Worm (Caenorhabditis elegans) whole organism, midembryonic: ENCODE results near the gene ilys-6.

ENCODE experiments used
- T22C8.4 ChIP-seq: fragments of 200-800 bp; sonication (Bioruptor generic); IDR thresholded peaks from 2 replicates; pipeline ENCODE4 v1.3.6; 2022; ENCODE audit warnings: missing genetic modification characterization, missing compliant biosample characterization
- cog-1 ChIP-seq: sonication (generic microtip); optimal IDR thresholded peaks from 2 replicates; lab custom pipeline; 2016; ENCODE audit warnings: missing genetic modification characterization, missing compliant biosample characterization
- flt-1 ChIP-seq: fragments of 200-800 bp; sonication (Bioruptor generic); IDR thresholded peaks from 2 replicates; pipeline ENCODE4 v1.3.6; 2022; ENCODE audit warnings: missing genetic modification characterization, missing compliant biosample characterization
- klf-2 ChIP-seq: fragments of 200-800 bp; sonication (Bioruptor generic); conservative IDR thresholded peaks from 2 replicates; pipeline ENCODE4 v1.3.6; 2022; ENCODE audit warnings: missing genetic modification reagents, missing genetic modification characterization, missing compliant biosample characterization
- med-1 ChIP-seq: sonication (generic microtip); optimal IDR thresholded peaks from 2 replicates; lab custom pipeline; 2017; ENCODE audit warnings: missing genetic modification characterization, mild to moderate bottlenecking, missing compliant biosample characterization, antibody characterized with exemption, missing genetic modification reagents; ENCODE audit not compliant: insufficient read depth
- ref-1 ChIP-seq: fragments of 200-800 bp; sonication (Bioruptor generic); conservative IDR thresholded peaks from 2 replicates; pipeline ENCODE4 v1.3.6; 2022; ENCODE audit warnings: missing genetic modification reagents, missing genetic modification characterization, missing compliant biosample characterization
- tab-1 ChIP-seq: fragments of 200-800 bp; sonication (Bioruptor generic); IDR thresholded peaks from 2 replicates; pipeline ENCODE4 v1.3.6; 2022; ENCODE audit warnings: missing genetic modification characterization, missing compliant biosample characterization
- ztf-23 ChIP-seq: fragments of 200-800 bp; sonication (Bioruptor generic); IDR thresholded peaks from 2 replicates; pipeline ENCODE4 v1.3.6; 2022; ENCODE audit warnings: missing genetic modification reagents, missing genetic modification characterization, missing compliant biosample characterization
- ztf-29 ChIP-seq: fragments of 200-800 bp; sonication (Bioruptor generic); IDR thresholded peaks from 2 replicates; pipeline ENCODE4 v1.3.6; 2022; ENCODE audit warnings: missing genetic modification reagents, missing genetic modification characterization, missing compliant biosample characterization

Gene ilys-6

ce11 chrIV:4041006-4041405, 22.5 kb downstream of the ilys-6 start:
- TF ChIP-seq T22C8.4 (GFP tag; lab: Robert Waterston, UW), result no peak

- TF ChIP-seq ztf-29 (GFP tag; lab: Robert Waterston, UW) (no peak), cog-1 (no peak), ref-1 (GFP tag; lab: Robert Waterston, UW) (no peak), ztf-23 (GFP tag; lab: Robert Waterston, UW) (no peak), med-1 (GFP tag; lab: Kevin White, UChicago) (no peak), T22C8.4 (GFP tag; lab: Robert Waterston, UW) (no peak), klf-2 (GFP tag; lab: Robert Waterston, UW) (no peak), flt-1 (GFP tag; lab: Robert Waterston, UW) (no peak), tab-1 (GFP tag; lab: Robert Waterston, UW) (no peak)
Measured at ce11 chrIV:4039984-4040383, 23.5 kb downstream of the ilys-6 start, which contains the start of gene F35F11.2. Gene F35F11.2, plus strand, starts transcription at chrIV:4040284.

ce11 chrIV:4034883-4035282, 28.6 kb downstream of the ilys-6 start, which contains the start of gene hlh-30:
Gene hlh-30, minus strand, starts transcription at chrIV:4034951.
- no peak for TF ChIP-seq tab-1 (GFP tag; lab: Robert Waterston, UW)
- TF ChIP-seq ztf-29 (GFP tag; lab: Robert Waterston, UW), result no peak
- 0 out of 2 replicates have a peak, but pooled peaks have one; percentile 16 for TF ChIP-seq flt-1 (GFP tag; lab: Robert Waterston, UW)
- TF ChIP-seq T22C8.4 (GFP tag; lab: Robert Waterston, UW), result no peak
- TF ChIP-seq ztf-23 (GFP tag; lab: Robert Waterston, UW), result no peak
- no peak for TF ChIP-seq cog-1
- TF ChIP-seq med-1 (GFP tag; lab: Kevin White, UChicago), result no peak

- no peak for TF ChIP-seq flt-1 (GFP tag; lab: Robert Waterston, UW)
- TF ChIP-seq tab-1 (GFP tag; lab: Robert Waterston, UW), result no peak
- no peak for TF ChIP-seq ztf-23 (GFP tag; lab: Robert Waterston, UW)
- no peak for TF ChIP-seq klf-2 (GFP tag; lab: Robert Waterston, UW)
- TF ChIP-seq med-1 (GFP tag; lab: Kevin White, UChicago), result no peak
- no peak for TF ChIP-seq ref-1 (GFP tag; lab: Robert Waterston, UW)
- TF ChIP-seq ztf-29 (GFP tag; lab: Robert Waterston, UW), result no peak
- TF ChIP-seq cog-1, result no peak
- TF ChIP-seq T22C8.4 (GFP tag; lab: Robert Waterston, UW), result no peak
Measured at ce11 chrIV:4033490-4033889, 30.0 kb downstream of the ilys-6 start.

- TF ChIP-seq med-1 (GFP tag; lab: Kevin White, UChicago) (no peak), tab-1 (GFP tag; lab: Robert Waterston, UW) (no peak), ztf-29 (GFP tag; lab: Robert Waterston, UW) (no peak), ref-1 (GFP tag; lab: Robert Waterston, UW) (no peak), flt-1 (GFP tag; lab: Robert Waterston, UW) (no peak), cog-1 (no peak)
Measured at ce11 chrIV:4032350-4032749, 31.1 kb downstream of the ilys-6 start.

ce11 chrIV:4030917-4031599, 32.4 kb downstream of the ilys-6 start:
- TF ChIP-seq med-1 (GFP tag; lab: Kevin White, UChicago) (no peak), ref-1 (GFP tag; lab: Robert Waterston, UW) (no peak), cog-1 (no peak), klf-2 (GFP tag; lab: Robert Waterston, UW) (no peak), T22C8.4 (GFP tag; lab: Robert Waterston, UW) (no peak), ztf-29 (GFP tag; lab: Robert Waterston, UW) (no peak), flt-1 (GFP tag; lab: Robert Waterston, UW) (no peak), tab-1 (GFP tag; lab: Robert Waterston, UW) (no peak), ztf-23 (GFP tag; lab: Robert Waterston, UW) (no peak)

- TF ChIP-seq T22C8.4 (GFP tag; lab: Robert Waterston, UW) (no peak), tab-1 (GFP tag; lab: Robert Waterston, UW) (no peak), ref-1 (GFP tag; lab: Robert Waterston, UW) (no peak), flt-1 (GFP tag; lab: Robert Waterston, UW) (no peak)
Measured at ce11 chrIV:4029288-4029687, 34.2 kb downstream of the ilys-6 start.

ce11 chrIV:4028177-4028576, 35.3 kb downstream of the ilys-6 start:
- no peak for TF ChIP-seq T22C8.4 (GFP tag; lab: Robert Waterston, UW)
- TF ChIP-seq flt-1 (GFP tag; lab: Robert Waterston, UW), result peak; percentile 61; the same call in 1 of the 2 replicates
- 0 out of 2 replicates have a peak, but pooled peaks have one; percentile 45 for TF ChIP-seq klf-2 (GFP tag; lab: Robert Waterston, UW)

ce11 chrIV:4027106-4027888, 36.2 kb downstream of the ilys-6 start:
- no peak for TF ChIP-seq ref-1 (GFP tag; lab: Robert Waterston, UW)

- TF ChIP-seq ztf-29 (GFP tag; lab: Robert Waterston, UW) (no peak), klf-2 (GFP tag; lab: Robert Waterston, UW) (no peak), ref-1 (GFP tag; lab: Robert Waterston, UW) (no peak), ztf-23 (GFP tag; lab: Robert Waterston, UW) (no peak), med-1 (GFP tag; lab: Kevin White, UChicago) (no peak)
Measured at ce11 chrIV:4025923-4026322, 37.5 kb downstream of the ilys-6 start.
